Worm (Caenorhabditis elegans) whole organism, L3 larva: ENCODE measurements around the gene zipt-7.2.

ENCODE experiments used
- ZK546.5 ChIP-seq: sonication (generic microtip); optimal IDR thresholded peaks from 2 replicates; lab custom pipeline; 2017; ENCODE audit warnings: missing biosample characterization, missing genetic modification characterization
- ceh-9 ChIP-seq: sonication (generic microtip); optimal IDR thresholded peaks from 2 replicates; lab custom pipeline; 2018; ENCODE audit warnings: missing biosample characterization, missing genetic modification characterization
- elt-2 ChIP-seq: sonication (generic microtip); optimal IDR thresholded peaks from 2 replicates; lab custom pipeline; 2016; ENCODE audit warnings: missing genetic modification reagents, mild to moderate bottlenecking, missing genetic modification characterization, missing compliant biosample characterization
- fos-1 ChIP-seq: fragments of 150-350 bp; optimal IDR thresholded peaks from 2 replicates; lab custom pipeline; 2014; ENCODE audit warnings: missing biosample characterization, missing genetic modification characterization
- mdl-1 ChIP-seq: fragments of 150-350 bp; optimal IDR thresholded peaks from 2 replicates; lab custom pipeline; 2014; ENCODE audit warnings: missing biosample characterization, missing genetic modification characterization
- nhr-25 ChIP-seq: sonication (generic microtip); optimal IDR thresholded peaks from 2 replicates; lab custom pipeline; 2017; ENCODE audit warnings: missing biosample characterization, missing genetic modification characterization
- nhr-28 ChIP-seq: fragments of 150-350 bp; optimal IDR thresholded peaks from 2 replicates; lab custom pipeline; 2014; ENCODE audit warnings: missing biosample characterization, missing genetic modification characterization
- nhr-77 ChIP-seq: fragments of 150-350 bp; optimal IDR thresholded peaks from 2 replicates; lab custom pipeline; 2014; ENCODE audit warnings: missing biosample characterization, missing genetic modification characterization
- pha-4 ChIP-seq: fragments of 150-350 bp; optimal IDR thresholded peaks from 2 replicates; lab custom pipeline; 2014; ENCODE audit warnings: missing biosample characterization, missing genetic modification reagents, missing genetic modification characterization
- skn-1 ChIP-seq: fragments of 150-350 bp; optimal IDR thresholded peaks from 2 replicates; lab custom pipeline; 2014; ENCODE audit warnings: missing biosample characterization, missing genetic modification characterization
- tbx-2 ChIP-seq: sonication (generic microtip); optimal IDR thresholded peaks from 2 replicates; lab custom pipeline; 2016; ENCODE audit warnings: mild to moderate bottlenecking, missing genetic modification characterization, missing compliant biosample characterization
- unc-62 ChIP-seq: fragments of 150-350 bp; sonication (generic microtip); optimal IDR thresholded peaks from 4 replicates; lab custom pipeline; 2014; ENCODE audit warnings: missing biosample characterization, missing genetic modification reagents, missing genetic modification characterization
- ztf-11 ChIP-seq: fragments of 150-350 bp; optimal IDR thresholded peaks from 2 replicates; lab custom pipeline; 2014; ENCODE audit warnings: missing biosample characterization, missing genetic modification characterization

- TF ChIP-seq unc-62 (GFP tag; lab: Kevin White, UChicago) (no peak), fos-1 (no peak), mdl-1 (no peak), ZK546.5 (no peak), skn-1 (tag; lab: Kevin White, UChicago) (no peak), elt-2 (no peak), nhr-28 (tag; lab: Kevin White, UChicago) (no peak), nhr-77 (tag; lab: Kevin White, UChicago) (no peak), pha-4 (tag; lab: Kevin White, UChicago) (no peak), ztf-11 (tag; lab: Kevin White, UChicago) (no peak), ceh-9 (tag; lab: Kevin White, UChicago) (no peak), tbx-2 (tag; lab: Kevin White, UChicago) (no peak), nhr-25 (no peak)
These were observed 20.5 kb downstream of the zipt-7.2 start for ce11 chrX:15487162-15487561.
